Fruit fly (Drosophila melanogaster) whole organism, embryonic: ENCODE data around the gene unk.
A peak's percentile ranks its signal among the peaks of the same experiment; 100 is the strongest.

Experiments used
- Abd-B ChIP-seq: fragments of 200-800 bp; sonication (Bioruptor generic); optimal IDR thresholded peaks from 2 replicates; lab custom pipeline; 2018; ENCODE audit warnings: missing biosample characterization, mild to moderate bottlenecking, missing genetic modification characterization, moderate library complexity
- Atf-2 ChIP-seq: fragments of 200-800 bp; sonication (Bioruptor generic); optimal IDR thresholded peaks from 2 replicates; lab custom pipeline; 2016; ENCODE audit warnings: missing biosample characterization, missing genetic modification characterization
- Awh ChIP-seq: fragments of 200-800 bp; sonication (Bioruptor generic); IDR thresholded peaks from 2 replicates; pipeline ENCODE4, ENCODE4 v1.3.6; 2022; ENCODE audit warnings: missing biosample characterization, missing genetic modification characterization
- Bdp1 ChIP-seq: fragments of 200-800 bp; sonication (Bioruptor generic); optimal IDR thresholded peaks from 3 replicates; lab custom pipeline; 2016; ENCODE audit warnings: missing biosample characterization, missing genetic modification characterization
- Bgb ChIP-seq: fragments of 200-800 bp; sonication (Bioruptor generic); IDR thresholded peaks from 2 replicates; pipeline ENCODE4 v1.3.6; 2022; ENCODE audit warnings: missing biosample characterization, missing genetic modification characterization; ENCODE audit not compliant: partially characterized antibody
- C15 ChIP-seq: fragments of 200-800 bp; sonication (Bioruptor generic); IDR thresholded peaks from 3 replicates; pipeline ENCODE4 v1.3.6; 2022; ENCODE audit warnings: missing biosample characterization, missing genetic modification characterization
- CG10366 ChIP-seq: fragments of 200-800 bp; sonication (Bioruptor generic); IDR thresholded peaks from 2 replicates; pipeline ENCODE4 v1.3.6; 2022; ENCODE audit warnings: missing biosample characterization, missing genetic modification characterization
- CG10543 ChIP-seq: fragments of 200-800 bp; sonication (Bioruptor generic); optimal IDR thresholded peaks from 3 replicates; lab custom pipeline; 2017; ENCODE audit warnings: missing biosample characterization, mild to moderate bottlenecking, missing genetic modification characterization, moderate library complexity
- CG11695 ChIP-seq: fragments of 200-800 bp; sonication (Bioruptor generic); IDR thresholded peaks from 3 replicates; pipeline ENCODE4 v1.3.6; 2022; ENCODE audit warnings: missing biosample characterization, missing genetic modification characterization
- CG12659 ChIP-seq: fragments of 200-800 bp; sonication (Bioruptor generic); optimal IDR thresholded peaks from 3 replicates; lab custom pipeline; 2017; ENCODE audit warnings: mild to moderate bottlenecking, missing biosample characterization, missing genetic modification reagents, missing genetic modification characterization
- CG13424 ChIP-seq: fragments of 200-800 bp; sonication (Bioruptor generic); optimal IDR thresholded peaks from 2 replicates; lab custom pipeline; 2019; ENCODE audit warnings: missing biosample characterization, mild to moderate bottlenecking, missing genetic modification characterization, moderate library complexity
- CG17829 ChIP-seq: fragments of 200-800 bp; optimal IDR thresholded peaks from 2 replicates; lab custom pipeline; 2019; ENCODE audit warnings: missing biosample characterization, mild to moderate bottlenecking, missing genetic modification characterization, moderate library complexity
- CG1792 ChIP-seq: fragments of 200-800 bp; sonication (Bioruptor generic); optimal IDR thresholded peaks from 2 replicates; lab custom pipeline; 2016; ENCODE audit warnings: missing biosample characterization, missing genetic modification characterization
- CG18011 ChIP-seq: fragments of 200-800 bp; sonication (Bioruptor generic); optimal IDR thresholded peaks from 2 replicates; lab custom pipeline; 2017; ENCODE audit warnings: missing biosample characterization, missing genetic modification characterization, mild to moderate bottlenecking, moderate library complexity, missing genotype
- CG18262 ChIP-seq: fragments of 200-800 bp; optimal IDR thresholded peaks from 3 replicates; lab custom pipeline; 2019; ENCODE audit warnings: missing biosample characterization, mild to moderate bottlenecking, missing genetic modification characterization, moderate library complexity
- CG18619 ChIP-seq: fragments of 200-800 bp; sonication (Bioruptor generic); optimal IDR thresholded peaks from 3 replicates; lab custom pipeline; 2017; ENCODE audit warnings: missing biosample characterization, mild to moderate bottlenecking, missing genetic modification characterization
- CG2199 ChIP-seq: fragments of 200-800 bp; sonication (Bioruptor generic); IDR thresholded peaks from 3 replicates; pipeline ENCODE4 v1.3.6; 2022; ENCODE audit warnings: missing biosample characterization, missing genetic modification characterization
- CG2875 ChIP-seq: fragments of 200-800 bp; sonication (Bioruptor generic); optimal IDR thresholded peaks from 2 replicates; lab custom pipeline; 2017; ENCODE audit warnings: missing biosample characterization, mild to moderate bottlenecking, missing genetic modification characterization, missing genetic modification reagents
- CG30403 ChIP-seq: fragments of 200-800 bp; sonication (Bioruptor generic); optimal IDR thresholded peaks from 3 replicates; lab custom pipeline; 2016; ENCODE audit warnings: missing biosample characterization, missing genetic modification characterization
- CG3407 ChIP-seq: fragments of 200-800 bp; sonication (Bioruptor generic); optimal IDR thresholded peaks from 2 replicates; lab custom pipeline; 2018; ENCODE audit warnings: missing biosample characterization, mild to moderate bottlenecking, missing genetic modification characterization
- CG4282 ChIP-seq: fragments of 200-800 bp; sonication (Bioruptor generic); optimal IDR thresholded peaks from 2 replicates; lab custom pipeline; 2016; ENCODE audit warnings: missing biosample characterization, missing genetic modification characterization
- CG4424 ChIP-seq: fragments of 200-800 bp; sonication (Bioruptor generic); optimal IDR thresholded peaks from 3 replicates; lab custom pipeline; 2016; ENCODE audit warnings: missing biosample characterization, missing genetic modification characterization
- CG6654 ChIP-seq: fragments of 200-800 bp; sonication (Bioruptor generic); optimal IDR thresholded peaks from 2 replicates; lab custom pipeline; 2017; ENCODE audit warnings: missing biosample characterization, mild to moderate bottlenecking, missing genetic modification characterization
- CG6813 ChIP-seq: fragments of 200-800 bp; sonication (Bioruptor generic); optimal IDR thresholded peaks from 2 replicates; lab custom pipeline; 2017; ENCODE audit warnings: missing biosample characterization, missing genetic modification characterization, mild to moderate bottlenecking, moderate library complexity, missing genetic modification reagents
- CG7928 ChIP-seq: fragments of 200-800 bp; sonication (Bioruptor generic); optimal IDR thresholded peaks from 2 replicates; lab custom pipeline; 2017; ENCODE audit warnings: missing biosample characterization, mild to moderate bottlenecking, missing genetic modification characterization
- Eip74EF ChIP-seq, 2 experiments: fragments of 200-800 bp in 1 of 2; fragments of >200 bp in 1 of 2; sonication (Bioruptor generic) in 1 of 2; optimal IDR thresholded peaks; 2 replicates each; lab custom pipeline; 2017 to 2019; ENCODE audit warnings: missing biosample characterization in 2 of 2, missing genetic modification characterization in 2 of 2, mild to moderate bottlenecking in 1 of 2, moderate library complexity in 1 of 2
- HHEX ChIP-seq: fragments of 200-800 bp; sonication (Bioruptor generic); optimal IDR thresholded peaks from 3 replicates; lab custom pipeline; 2017; ENCODE audit warnings: missing biosample characterization, mild to moderate bottlenecking, missing genetic modification characterization, missing genetic modification reagents
- MTF-1 ChIP-seq: fragments of 200-800 bp; sonication (Bioruptor generic); optimal IDR thresholded peaks from 2 replicates; lab custom pipeline; 2018; ENCODE audit warnings: missing biosample characterization, mild to moderate bottlenecking, missing genetic modification characterization, borderline replicate concordance
- Myb ChIP-seq: fragments of 200-800 bp; sonication (Bioruptor generic); optimal IDR thresholded peaks from 2 replicates; lab custom pipeline; 2016; ENCODE audit warnings: missing biosample characterization, missing genetic modification characterization
- Nf-YC ChIP-seq: fragments of 200-800 bp; optimal IDR thresholded peaks from 3 replicates; lab custom pipeline; 2019; ENCODE audit warnings: missing biosample characterization, mild to moderate bottlenecking, missing genetic modification characterization, moderate library complexity
- Rfx ChIP-seq: fragments of 200-800 bp; sonication (Bioruptor generic); IDR thresholded peaks from 2 replicates; pipeline ENCODE4 v1.3.6; 2022; ENCODE audit warnings: missing biosample characterization, missing genetic modification characterization
- Vsx1 ChIP-seq: fragments of 200-800 bp; sonication (Bioruptor generic); optimal IDR thresholded peaks from 2 replicates; lab custom pipeline; 2017; ENCODE audit warnings: missing biosample characterization, mild to moderate bottlenecking, missing genetic modification characterization, missing genetic modification reagents
- aop ChIP-seq: fragments of 200-800 bp; sonication (Bioruptor generic); IDR thresholded peaks from 2 replicates; pipeline ENCODE4 v1.3.6; 2022; ENCODE audit warnings: missing biosample characterization, missing genetic modification characterization
- ap ChIP-seq: fragments of 200-800 bp; sonication (Bioruptor generic); IDR thresholded peaks from 2 replicates; pipeline ENCODE4 v1.3.6; 2022; ENCODE audit warnings: missing biosample characterization, missing genetic modification characterization
- cato ChIP-seq: fragments of 200-800 bp; sonication (Bioruptor generic); optimal IDR thresholded peaks from 2 replicates; lab custom pipeline; 2016; ENCODE audit warnings: missing biosample characterization, missing genetic modification characterization, borderline replicate concordance
- croc ChIP-seq: fragments of 200-800 bp; sonication (Bioruptor generic); conservative IDR thresholded peaks from 3 replicates; pipeline ENCODE4 v1.3.6; 2022; ENCODE audit warnings: missing biosample characterization, missing genetic modification characterization
- crol ChIP-seq: fragments of 200-800 bp; sonication (Bioruptor generic); IDR thresholded peaks from 2 replicates; pipeline ENCODE4 v1.3.6; 2022; ENCODE audit warnings: missing biosample characterization, missing genetic modification characterization
- crp ChIP-seq, 2 experiments: fragments of 200-800 bp; sonication (Bioruptor generic); optimal IDR thresholded peaks; 2 replicates in 1 of 2; 3 replicates in 1 of 2; lab custom pipeline; 2017; ENCODE audit warnings: missing biosample characterization in 2 of 2, missing genetic modification characterization in 2 of 2, mild to moderate bottlenecking in 1 of 2, moderate library complexity in 1 of 2
- dati ChIP-seq: fragments of 200-800 bp; sonication (Bioruptor generic); IDR thresholded peaks from 2 replicates; pipeline ENCODE4 v1.3.6; 2022; ENCODE audit warnings: missing biosample characterization, missing genetic modification characterization
- dysf ChIP-seq: fragments of 200-800 bp; sonication (Bioruptor generic); IDR thresholded peaks from 3 replicates; pipeline ENCODE4 v1.3.6; 2022; ENCODE audit warnings: missing biosample characterization, missing genetic modification characterization
- fru ChIP-seq: fragments of >200 bp; optimal IDR thresholded peaks from 2 replicates; lab custom pipeline; 2017
- gcm ChIP-seq: fragments of 200-800 bp; sonication (Bioruptor generic); optimal IDR thresholded peaks from 2 replicates; lab custom pipeline; 2019; ENCODE audit warnings: missing biosample characterization, mild to moderate bottlenecking, missing genetic modification characterization, moderate library complexity
- jumu ChIP-seq: fragments of 200-800 bp; sonication (Bioruptor generic); optimal IDR thresholded peaks from 3 replicates; lab custom pipeline; 2016; ENCODE audit warnings: missing biosample characterization, missing genetic modification characterization
- lola ChIP-seq, 3 experiments: fragments of >200 bp in 2 of 3; fragments of 200-800 bp in 1 of 3; sonication (Bioruptor generic) in 1 of 3; optimal IDR thresholded peaks; 2 replicates each; lab custom pipeline; 2017 to 2019; ENCODE audit warnings: missing biosample characterization in 3 of 3, missing genetic modification characterization in 3 of 3, mild to moderate bottlenecking in 1 of 3, moderate library complexity in 1 of 3
- mirr ChIP-seq: fragments of 200-800 bp; sonication (Bioruptor generic); optimal IDR thresholded peaks from 3 replicates; lab custom pipeline; 2018; ENCODE audit warnings: missing biosample characterization, mild to moderate bottlenecking, missing genetic modification characterization
- pho ChIP-seq: fragments of 200-800 bp; sonication (Bioruptor generic); optimal IDR thresholded peaks from 2 replicates; lab custom pipeline; 2016; ENCODE audit warnings: missing biosample characterization, missing genetic modification characterization
- tgo ChIP-seq: fragments of 200-800 bp; sonication (Bioruptor generic); IDR thresholded peaks from 3 replicates; pipeline ENCODE4 v1.3.6; 2022; ENCODE audit warnings: missing biosample characterization, missing genetic modification characterization
- toy ChIP-seq: fragments of 200-800 bp; sonication (Bioruptor generic); IDR thresholded peaks from 2 replicates; pipeline ENCODE4 v1.3.6; 2022; ENCODE audit warnings: missing biosample characterization, missing genetic modification characterization
- vfl ChIP-seq: fragments of 200-800 bp; sonication (Bioruptor generic); optimal IDR thresholded peaks from 2 replicates; lab custom pipeline; 2016; ENCODE audit warnings: missing biosample characterization, missing genetic modification characterization
- wek ChIP-seq: fragments of 200-800 bp; sonication (Bioruptor generic); optimal IDR thresholded peaks from 3 replicates; lab custom pipeline; 2018; ENCODE audit warnings: missing biosample characterization, mild to moderate bottlenecking, missing genetic modification characterization, moderate library complexity
- zf30C ChIP-seq: fragments of 200-800 bp; sonication (Bioruptor generic); optimal IDR thresholded peaks from 3 replicates; lab custom pipeline; 2018; ENCODE audit warnings: missing biosample characterization, mild to moderate bottlenecking, missing genetic modification characterization

unk gene

DNA sequence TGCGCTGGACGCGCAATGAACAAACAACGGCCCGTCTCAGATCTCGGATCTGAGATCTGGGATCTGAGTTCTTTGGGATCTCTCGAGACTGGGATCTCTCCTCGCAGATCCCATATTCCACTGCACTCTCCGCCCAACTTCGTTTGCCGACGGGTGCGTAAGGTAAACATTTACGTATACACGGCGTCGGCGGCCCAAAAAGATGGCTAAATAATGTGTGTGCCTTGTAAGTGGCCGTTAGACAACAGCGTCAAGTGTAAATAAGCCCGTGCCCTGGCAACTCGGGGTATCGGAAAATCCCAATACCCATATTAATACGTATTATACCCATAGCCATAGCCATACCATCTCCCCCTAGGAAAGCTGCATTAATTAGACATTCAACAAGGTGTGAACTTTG, 23.0 kb downstream of the unk start (continued):
- TF ChIP-seq MTF-1 (GFP tag; lab: Kevin White, UChicago): no peak
- TF ChIP-seq Rfx (GFP tag; lab: Robert Waterston, UW): no peak
- no peak for TF ChIP-seq croc (GFP tag; lab: Robert Waterston, UW)
- TF ChIP-seq Awh (GFP tag; lab: Robert Waterston, UW): peak; percentile 39; the same call in 1 of the 2 replicates
- no peak for TF ChIP-seq CG18619 (GFP tag; lab: Kevin White, UChicago)
- no peak for TF ChIP-seq wek (GFP tag; lab: Kevin White, UChicago)
- TF ChIP-seq CG4424 (GFP tag; lab: Kevin White, UChicago): no peak
- TF ChIP-seq pho (GFP tag; lab: Kevin White, UChicago): no peak
- TF ChIP-seq gcm (GFP tag; lab: Kevin White, UChicago): no peak
- TF ChIP-seq toy (GFP tag; lab: Robert Waterston, UW): no peak
- TF ChIP-seq CG18262 (tag; lab: Kevin White, UChicago): no peak
- TF ChIP-seq jumu: no peak
- no peak for TF ChIP-seq Atf-2
- TF ChIP-seq vfl (GFP tag; lab: Kevin White, UChicago): no peak
- no peak for TF ChIP-seq CG30403 (GFP tag; lab: Kevin White, UChicago)
- no peak for TF ChIP-seq dysf
- no peak for TF ChIP-seq zf30C (GFP tag; lab: Kevin White, UChicago)
- TF ChIP-seq Bdp1: no peak
- TF ChIP-seq lola (GFP tag; optimal IDR thresholded peaks at IDR 0.05; lab: Kevin White, UChicago): no peak
- no peak for TF ChIP-seq Eip74EF (GFP tag; optimal IDR thresholded peaks at IDR 0.05; lab: Kevin White, UChicago)
- TF ChIP-seq aop: no peak
- no peak for TF ChIP-seq dati
- TF ChIP-seq fru (lab: Kevin White, UChicago): no peak
- no peak for TF ChIP-seq CG2875
- TF ChIP-seq C15 (GFP tag; lab: Robert Waterston, UW): no peak
- TF ChIP-seq ap (GFP tag; lab: Robert Waterston, UW): no peak
- no peak for TF ChIP-seq CG4282 (GFP tag; lab: Kevin White, UChicago)
- no peak for TF ChIP-seq CG13424 (tag; lab: Kevin White, UChicago)
- no peak for TF ChIP-seq CG1792
- no peak for TF ChIP-seq CG2199 (GFP tag; lab: Robert Waterston, UW)
- no peak for TF ChIP-seq mirr (GFP tag; lab: Kevin White, UChicago)
- peak; percentile 20 for TF ChIP-seq CG10543 (GFP tag; lab: Kevin White, UChicago)
- no peak for TF ChIP-seq Abd-B (GFP tag; lab: Kevin White, UChicago)
- peak; percentile 1 for TF ChIP-seq HHEX (GFP tag; lab: Kevin White, UChicago)
- no peak for TF ChIP-seq CG17829
- no peak for TF ChIP-seq CG18011 (GFP tag; lab: Kevin White, UChicago)
- no peak for TF ChIP-seq CG10366 (GFP tag; lab: Robert Waterston, UW)
- TF ChIP-seq CG12659 (GFP tag; lab: Kevin White, UChicago): no peak
- no peak for TF ChIP-seq Myb (GFP tag; lab: Kevin White, UChicago)
- TF ChIP-seq Nf-YC (tag; lab: Kevin White, UChicago): no peak
- peak; percentile 52 for TF ChIP-seq CG6813
- TF ChIP-seq crp (GFP tag; optimal IDR thresholded peaks at IDR 0.05; lab: Kevin White, UChicago): no peak
- no peak for TF ChIP-seq crol (GFP tag; lab: Robert Waterston, UW)
- TF ChIP-seq Vsx1 (GFP tag; lab: Kevin White, UChicago): no peak
- no peak for TF ChIP-seq CG6654
- TF ChIP-seq CG3407: peak; percentile 0
- no peak for TF ChIP-seq CG7928 (GFP tag; lab: Kevin White, UChicago)
- TF ChIP-seq Bgb: no peak
- TF ChIP-seq cato (GFP tag; lab: Kevin White, UChicago): no peak
- TF ChIP-seq tgo (GFP tag; lab: Robert Waterston, UW): no peak
- TF ChIP-seq CG11695 (GFP tag; lab: Robert Waterston, UW): no peak
